Worm (Caenorhabditis elegans) whole organism, L2 larva: Measurements from ENCODE around the gene srx-128.

ENCODE experiments used
- C34F6.9 ChIP-seq: fragments of 150-350 bp; optimal IDR thresholded peaks from 2 replicates; lab custom pipeline; 2014; ENCODE audit warnings: missing biosample characterization, missing genetic modification characterization
- F13H6.1 ChIP-seq: sonication (generic microtip); optimal IDR thresholded peaks from 2 replicates; lab custom pipeline; 2016; ENCODE audit warnings: missing genetic modification characterization, missing compliant biosample characterization
- R02D3.7 ChIP-seq: fragments of 150-350 bp; optimal IDR thresholded peaks from 2 replicates; lab custom pipeline; 2014; ENCODE audit warnings: missing biosample characterization, missing genetic modification characterization
- Y55F3AM.14 ChIP-seq: fragments of 200-800 bp; sonication (Bioruptor generic); optimal IDR thresholded peaks from 2 replicates; lab custom pipeline; 2018; ENCODE audit warnings: mild to moderate bottlenecking, missing genetic modification characterization, missing compliant biosample characterization
- alr-1 ChIP-seq: fragments of 150-350 bp; optimal IDR thresholded peaks from 2 replicates; lab custom pipeline; 2014; ENCODE audit warnings: missing biosample characterization, missing genetic modification characterization
- aly-2 ChIP-seq: fragments of 150-350 bp; optimal IDR thresholded peaks from 2 replicates; lab custom pipeline; 2014; ENCODE audit warnings: missing biosample characterization, missing genetic modification characterization
- ama-1 ChIP-seq: fragments of 150-350 bp; optimal IDR thresholded peaks from 2 replicates; lab custom pipeline; 2018; ENCODE audit warnings: inconsistent platforms
- blmp-1 ChIP-seq: sonication (generic microtip); optimal IDR thresholded peaks from 2 replicates; lab custom pipeline; 2017; ENCODE audit warnings: missing genetic modification characterization, mild to moderate bottlenecking, missing compliant biosample characterization, antibody characterized with exemption, moderate library complexity; ENCODE audit not compliant: insufficient read depth
- ceh-16 ChIP-seq: fragments of 150-350 bp; optimal IDR thresholded peaks from 2 replicates; lab custom pipeline; 2014; ENCODE audit warnings: missing biosample characterization, missing genetic modification characterization
- ceh-82 ChIP-seq: fragments of 150-350 bp; optimal IDR thresholded peaks from 2 replicates; lab custom pipeline; 2014; ENCODE audit warnings: missing biosample characterization, missing genetic modification characterization
- crh-2 ChIP-seq: sonication (generic microtip); optimal IDR thresholded peaks from 2 replicates; lab custom pipeline; 2017; ENCODE audit warnings: missing biosample characterization, missing genetic modification characterization
- elt-3 ChIP-seq: sonication (generic microtip); optimal IDR thresholded peaks from 2 replicates; lab custom pipeline; 2017; ENCODE audit warnings: missing biosample characterization, missing genetic modification characterization
- fos-1 ChIP-seq: fragments of 150-350 bp; optimal IDR thresholded peaks from 2 replicates; lab custom pipeline; 2014; ENCODE audit warnings: missing biosample characterization, missing genetic modification characterization
- gmeb-1 ChIP-seq: fragments of 150-350 bp; optimal IDR thresholded peaks from 2 replicates; lab custom pipeline; 2014; ENCODE audit warnings: missing biosample characterization, missing genetic modification characterization
- lin-11 ChIP-seq: fragments of 150-350 bp; sonication (generic microtip); optimal IDR thresholded peaks from 2 replicates; lab custom pipeline; 2014; ENCODE audit warnings: missing biosample characterization, missing genetic modification characterization, inconsistent platforms, mixed read lengths
- lin-13 ChIP-seq: fragments of 150-350 bp; optimal IDR thresholded peaks from 2 replicates; lab custom pipeline; 2014; ENCODE audit warnings: missing biosample characterization, missing genetic modification reagents, missing genetic modification characterization
- lsy-2 ChIP-seq, 2 experiments: fragments of 150-350 bp in 1 of 2; sonication (generic microtip) in 1 of 2; optimal IDR thresholded peaks; 2 replicates each; lab custom pipeline; 2014 to 2017; ENCODE audit warnings: missing biosample characterization in 2 of 2, missing genetic modification characterization in 2 of 2
- mbf-1 ChIP-seq: sonication (generic microtip); optimal IDR thresholded peaks from 2 replicates; lab custom pipeline; 2017; ENCODE audit warnings: missing biosample characterization, missing genetic modification characterization
- nhr-10 ChIP-seq: sonication (generic microtip); optimal IDR thresholded peaks from 2 replicates; lab custom pipeline; 2017; ENCODE audit warnings: missing biosample characterization, missing genetic modification characterization
- nhr-11 ChIP-seq: fragments of 150-350 bp; optimal IDR thresholded peaks from 2 replicates; lab custom pipeline; 2014; ENCODE audit warnings: missing biosample characterization, missing genetic modification characterization
- nhr-12 ChIP-seq: fragments of 150-350 bp; optimal IDR thresholded peaks from 2 replicates; lab custom pipeline; 2014; ENCODE audit warnings: missing biosample characterization, missing genetic modification characterization
- nhr-129 ChIP-seq: fragments of 150-350 bp; optimal IDR thresholded peaks from 2 replicates; lab custom pipeline; 2014; ENCODE audit warnings: missing biosample characterization, missing genetic modification characterization
- nhr-21 ChIP-seq: fragments of 150-350 bp; optimal IDR thresholded peaks from 2 replicates; lab custom pipeline; 2014; ENCODE audit warnings: missing biosample characterization, missing genetic modification characterization
- nhr-23 ChIP-seq: fragments of 150-350 bp; optimal IDR thresholded peaks from 2 replicates; lab custom pipeline; 2014; ENCODE audit warnings: missing biosample characterization, missing genetic modification reagents, missing genetic modification characterization
- nhr-237 ChIP-seq: fragments of 150-350 bp; optimal IDR thresholded peaks from 2 replicates; lab custom pipeline; 2014; ENCODE audit warnings: missing biosample characterization, missing genetic modification characterization
- nhr-25 ChIP-seq: fragments of 150-350 bp; sonication (generic microtip); optimal IDR thresholded peaks from 3 replicates; lab custom pipeline; 2014; ENCODE audit warnings: missing biosample characterization, missing genetic modification characterization
- nhr-6 ChIP-seq: fragments of 150-350 bp; optimal IDR thresholded peaks from 2 replicates; lab custom pipeline; 2014; ENCODE audit warnings: missing biosample characterization, missing genetic modification characterization
- peb-1 ChIP-seq: fragments of 150-350 bp; optimal IDR thresholded peaks from 2 replicates; lab custom pipeline; 2014; ENCODE audit warnings: missing biosample characterization, missing genetic modification characterization
- sem-4 ChIP-seq: fragments of 150-350 bp; optimal IDR thresholded peaks from 2 replicates; lab custom pipeline; 2014; ENCODE audit warnings: missing biosample characterization, missing genetic modification reagents, missing genetic modification characterization
- sma-3 ChIP-seq: sonication (generic microtip); optimal IDR thresholded peaks from 2 replicates; lab custom pipeline; 2016; ENCODE audit warnings: missing genetic modification reagents, missing genetic modification characterization, missing compliant biosample characterization
- sma-9 ChIP-seq, 2 experiments: fragments of 150-350 bp in 1 of 2; sonication (generic microtip) in 1 of 2; optimal IDR thresholded peaks; 2 replicates each; lab custom pipeline; 2014 to 2016; ENCODE audit warnings: missing genetic modification characterization in 2 of 2, mild to moderate bottlenecking in 1 of 2, missing biosample characterization in 1 of 2, missing compliant biosample characterization in 1 of 2, missing genetic modification reagents in 1 of 2, moderate library complexity in 1 of 2
- unc-39 ChIP-seq: fragments of 150-350 bp; optimal IDR thresholded peaks from 2 replicates; lab custom pipeline; 2014; ENCODE audit warnings: missing biosample characterization, missing genetic modification characterization
- unc-55 ChIP-seq: fragments of 150-350 bp; sonication (generic microtip); optimal IDR thresholded peaks from 3 replicates; lab custom pipeline; 2014; ENCODE audit warnings: missing biosample characterization, missing genetic modification reagents, missing genetic modification characterization
- ztf-1 ChIP-seq: fragments of 200-800 bp; sonication (Bioruptor generic); conservative IDR thresholded peaks from 2 replicates; pipeline ENCODE4 v1.3.6; 2022; ENCODE audit warnings: missing genetic modification characterization, missing compliant biosample characterization
- ztf-11 ChIP-seq: sonication (generic microtip); optimal IDR thresholded peaks from 2 replicates; lab custom pipeline; 2017; ENCODE audit warnings: missing biosample characterization, missing genetic modification characterization

srx-128 gene

DNA sequence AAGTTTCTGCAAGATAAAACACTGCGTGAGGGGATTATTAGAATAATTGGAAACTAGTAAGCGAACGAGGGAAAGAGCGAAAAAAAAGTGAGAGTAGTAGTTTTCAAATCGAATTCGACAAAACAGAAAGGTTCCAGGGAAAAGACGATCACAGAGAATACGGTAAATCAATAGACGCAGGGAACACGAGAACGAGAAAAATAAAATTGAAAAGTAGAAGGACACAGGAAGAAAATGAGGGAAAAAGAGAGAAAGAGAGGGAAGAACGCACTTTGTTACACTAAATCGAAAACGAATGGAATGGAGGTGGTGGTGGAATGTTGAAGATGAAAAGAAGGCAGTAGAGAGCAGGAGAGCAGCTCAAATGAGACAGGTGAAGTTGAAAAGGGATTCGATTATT lies 30.0 kb upstream of the srx-128 start, which contains the start of gene swan-1:
swan-1 (minus strand) TSS at position 6 of the 400 bp plus-strand sequence.
- TF ChIP-seq lsy-2 (tag; optimal IDR thresholded peaks at IDR 0.05; lab: Kevin White, UChicago) (peak in 1 of 2 experiments; percentile 35), sma-9 (GFP tag; optimal IDR thresholded peaks at IDR 0.05; lab: Kevin White, UChicago) (peak; percentile 16), sma-9 (tag; optimal IDR thresholded peaks at IDR 0.05; lab: Kevin White, UChicago) (no peak), peb-1 (no peak), elt-3 (tag; lab: Kevin White, UChicago) (no peak), F13H6.1 (tag; lab: Kevin White, UChicago) (peak; percentile 27), nhr-129 (tag; lab: Kevin White, UChicago) (peak; percentile 12), ceh-82 (tag; lab: Kevin White, UChicago) (no peak), C34F6.9 (tag; lab: Kevin White, UChicago) (peak; percentile 3), sem-4 (tag; lab: Kevin White, UChicago) (peak; percentile 16), blmp-1 (tag; lab: Kevin White, UChicago) (peak; percentile 47), mbf-1 (tag; lab: Kevin White, UChicago) (no peak), R02D3.7 (no peak), aly-2 (tag; lab: Kevin White, UChicago) (no peak), ztf-1 (GFP tag; lab: Robert Waterston, UW) (no peak)

DNA sequence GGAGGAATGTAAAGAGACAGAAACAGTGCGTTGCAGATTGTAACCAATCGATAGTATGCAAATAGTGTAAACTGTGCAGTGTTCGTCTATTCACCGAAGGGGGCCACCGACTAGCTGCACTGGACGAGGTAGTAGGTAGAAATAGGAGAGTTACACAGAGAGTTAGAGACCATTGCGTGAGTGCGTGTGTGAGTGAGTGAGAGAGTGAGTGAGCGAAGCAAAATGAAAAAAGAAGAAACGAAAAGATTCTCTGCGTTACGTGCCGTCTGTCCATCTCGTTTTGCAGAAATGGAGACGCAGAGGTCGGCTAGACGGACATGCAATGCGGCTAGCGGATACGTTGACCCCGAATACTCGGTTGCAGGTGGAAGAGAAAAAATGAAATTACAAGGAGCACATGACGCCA lies 28.8 kb upstream of the srx-128 start:
- peak; percentile 89 for TF ChIP-seq F13H6.1 (tag; lab: Kevin White, UChicago)
- TF ChIP-seq elt-3 (tag; lab: Kevin White, UChicago): no peak
- TF ChIP-seq lin-13: peak; percentile 24
- no peak for TF ChIP-seq ztf-11 (tag; lab: Kevin White, UChicago)
- peak; percentile 76 for TF ChIP-seq C34F6.9 (tag; lab: Kevin White, UChicago)
- TF ChIP-seq nhr-237 (tag; lab: Kevin White, UChicago): no peak
- TF ChIP-seq unc-55 (GFP tag; lab: Kevin White, UChicago): peak; percentile 80
- TF ChIP-seq nhr-6 (tag; lab: Kevin White, UChicago): no peak
- peak; percentile 63 for TF ChIP-seq blmp-1 (tag; lab: Kevin White, UChicago)
- TF ChIP-seq ceh-16 (tag; lab: Kevin White, UChicago): peak; percentile 0
- TF ChIP-seq sem-4 (tag; lab: Kevin White, UChicago): peak; percentile 6
- peak; percentile 6 for TF ChIP-seq Y55F3AM.14 (GFP tag; lab: Kevin White, UChicago)
- peak; percentile 78 for TF ChIP-seq fos-1
- peak; percentile 5 for TF ChIP-seq lin-11 (tag; lab: Kevin White, UChicago)
- TF ChIP-seq nhr-12 (tag; lab: Kevin White, UChicago): no peak
- TF ChIP-seq crh-2 (tag; lab: Kevin White, UChicago): peak; percentile 75
- TF ChIP-seq nhr-21 (tag; lab: Kevin White, UChicago): no peak
- TF ChIP-seq nhr-129 (tag; lab: Kevin White, UChicago): peak; percentile 94
- TF ChIP-seq nhr-10 (tag; lab: Kevin White, UChicago): no peak
- TF ChIP-seq sma-9 (GFP tag; optimal IDR thresholded peaks at IDR 0.05; lab: Kevin White, UChicago): peak; percentile 41
- TF ChIP-seq sma-9 (tag; optimal IDR thresholded peaks at IDR 0.05; lab: Kevin White, UChicago): no peak
- TF ChIP-seq sma-3 (GFP tag; lab: Kevin White, UChicago): no peak
- TF ChIP-seq aly-2 (tag; lab: Kevin White, UChicago): no peak
- peak in 1 of 2 experiments; percentile 63 for TF ChIP-seq lsy-2 (tag; optimal IDR thresholded peaks at IDR 0.05; lab: Kevin White, UChicago)
- no peak for TF ChIP-seq ztf-1 (GFP tag; lab: Robert Waterston, UW)
- TF ChIP-seq unc-39 (tag; lab: Kevin White, UChicago): peak; percentile 7
- peak; percentile 46 for TF ChIP-seq gmeb-1

DNA sequence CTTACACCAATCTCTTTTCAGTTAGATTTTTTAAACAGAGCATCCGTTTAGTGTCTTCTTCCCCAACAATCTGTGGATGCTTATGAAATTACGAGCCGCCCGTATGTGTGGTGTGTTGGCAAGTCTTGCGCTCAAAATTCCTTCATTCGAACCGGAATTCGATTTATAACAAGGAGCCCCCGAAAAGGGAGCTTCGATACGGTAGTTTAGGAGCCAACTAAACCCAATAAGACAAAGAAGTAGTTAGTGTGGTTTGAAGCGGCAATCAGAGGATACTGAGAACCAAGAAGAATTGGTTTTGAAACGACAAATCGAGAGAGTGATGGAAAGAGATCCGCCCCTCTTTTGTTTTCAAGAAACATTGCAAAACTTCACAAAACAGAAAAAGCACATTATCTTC lies 24.9 kb upstream of the srx-128 start:
- no peak for TF ChIP-seq sma-3 (GFP tag; lab: Kevin White, UChicago)
- TF ChIP-seq crh-2 (tag; lab: Kevin White, UChicago): no peak
- TF ChIP-seq elt-3 (tag; lab: Kevin White, UChicago): no peak
- no peak for TF ChIP-seq alr-1 (tag; lab: Kevin White, UChicago)
- TF ChIP-seq nhr-6 (tag; lab: Kevin White, UChicago): no peak
- no peak for TF ChIP-seq nhr-23
- no peak for TF ChIP-seq ama-1
- no peak for TF ChIP-seq nhr-11
- TF ChIP-seq nhr-25 (tag; lab: Kevin White, UChicago): no peak
- TF ChIP-seq nhr-21 (tag; lab: Kevin White, UChicago): no peak
- TF ChIP-seq ceh-82 (tag; lab: Kevin White, UChicago): no peak

DNA sequence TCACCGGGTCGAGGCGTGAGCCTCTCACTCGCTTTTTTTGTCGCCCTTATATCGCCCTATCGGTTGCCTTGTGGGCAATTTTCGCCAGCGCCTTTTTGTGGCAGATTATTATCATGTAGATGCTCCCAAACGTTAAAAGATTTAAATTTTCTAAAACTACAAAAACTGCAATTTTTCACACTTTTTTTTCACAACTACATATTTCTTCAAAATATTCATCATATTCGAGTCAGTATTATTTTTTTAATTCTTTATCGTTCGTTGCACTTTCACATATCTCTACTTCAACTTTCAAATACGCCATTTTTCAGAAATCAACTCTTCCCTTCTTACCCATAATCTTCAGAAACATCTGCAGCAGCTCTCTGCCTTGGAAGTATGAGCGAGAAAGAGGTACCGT lies 24.3 kb upstream of the srx-128 start, which contains the start of gene ceh-24:
ceh-24 (plus strand) TSS at position 301 of the 400 bp plus-strand sequence.
- TF ChIP-seq alr-1 (tag; lab: Kevin White, UChicago): no peak
- no peak for TF ChIP-seq ama-1
- TF ChIP-seq lin-11 (tag; lab: Kevin White, UChicago): no peak
- TF ChIP-seq ztf-11 (tag; lab: Kevin White, UChicago): no peak
- TF ChIP-seq aly-2 (tag; lab: Kevin White, UChicago): no peak
- TF ChIP-seq nhr-11: no peak
- TF ChIP-seq nhr-12 (tag; lab: Kevin White, UChicago): no peak
